Fruit fly (Drosophila melanogaster): Measurements from ENCODE around the gene Skp2.

Skp2 gene

dm6 chr3R:4378363-4379354, 41.2 kb upstream of the Skp2 start, which contains the start of gene Sfxn1-3 (continued):
- peak; percentile 34; the same call in 1 of the 2 replicates for TF ChIP-seq tna (GFP tag; IDR thresholded peaks at IDR 0.05; ENCODE audit: partially characterized antibody)
- peak; percentile 47 for TF ChIP-seq CG3163 (GFP tag; optimal IDR thresholded peaks at IDR 0.05)
- TF ChIP-seq ssp (GFP tag; IDR thresholded peaks at IDR 0.05) = no peak
- TF ChIP-seq tap (tag; optimal IDR thresholded peaks at IDR 0.05) = peak; percentile 0
- TF ChIP-seq org-1 (GFP tag; optimal IDR thresholded peaks at IDR 0.05) = no peak
- peak; percentile 33 for TF ChIP-seq CG7839 (tag; optimal IDR thresholded peaks at IDR 0.05)
- peak; percentile 92 for TF ChIP-seq Jarid2 (GFP tag; optimal IDR thresholded peaks at IDR 0.05)
- TF ChIP-seq az2 (GFP tag; optimal IDR thresholded peaks at IDR 0.05) = peak; percentile 15
- peak; percentile 24; the same call in 1 of the 2 replicates for TF ChIP-seq Ptx1 (GFP tag; IDR thresholded peaks at IDR 0.05)
- peak; percentile 54; the same call in 1 of the 2 replicates for TF ChIP-seq ap (GFP tag; IDR thresholded peaks at IDR 0.05)
- TF ChIP-seq bowl (GFP tag; IDR thresholded peaks at IDR 0.05) = peak; percentile 28; the same call in 1 of the 2 replicates
- no peak for TF ChIP-seq TFAM (GFP tag; optimal IDR thresholded peaks at IDR 0.05)
- TF ChIP-seq ranshi (GFP tag; IDR thresholded peaks at IDR 0.05) = no peak; the same call in 1 of the 2 replicates
- peak; percentile 42 for TF ChIP-seq CG15269 (tag; optimal IDR thresholded peaks at IDR 0.05)
- TF ChIP-seq Med (GFP tag) = peak; percentile 94
- peak; percentile 94 for TF ChIP-seq CG10543 (GFP tag; optimal IDR thresholded peaks at IDR 0.05)
- TF ChIP-seq scrt (GFP tag; optimal IDR thresholded peaks at IDR 0.05) = peak; percentile 72
- no peak for TF ChIP-seq CG11247 (GFP tag; IDR thresholded peaks at IDR 0.05)
- TF ChIP-seq dm (GFP tag; optimal IDR thresholded peaks at IDR 0.05) = peak; percentile 36
- TF ChIP-seq Ets65A (GFP tag) = peak; percentile 78
- TF ChIP-seq CG5953 (GFP tag; IDR thresholded peaks at IDR 0.05) = no peak
- TF ChIP-seq CG2875 (GFP tag; optimal IDR thresholded peaks at IDR 0.05) = no peak
- TF ChIP-seq CG4730 (GFP tag; IDR thresholded peaks at IDR 0.05) = no peak
- TF ChIP-seq dysf (GFP tag; IDR thresholded peaks at IDR 0.05) = 0 out of 3 replicates have a peak, but pooled peaks have one; percentile 20
- peak; percentile 24 for TF ChIP-seq CG8924 (tag; optimal IDR thresholded peaks at IDR 0.05)
- TF ChIP-seq Atf3 (GFP tag; optimal IDR thresholded peaks at IDR 0.05) = peak; percentile 0
- peak; percentile 97 for TF ChIP-seq CG12769 (tag; optimal IDR thresholded peaks at IDR 0.05)
- TF ChIP-seq wor (GFP tag; IDR thresholded peaks at IDR 0.05) = no peak
- peak; percentile 78 for TF ChIP-seq Hmr (GFP tag; optimal IDR thresholded peaks at IDR 0.05)
- no peak for TF ChIP-seq CG33557 (GFP tag; optimal IDR thresholded peaks at IDR 0.05)
- no peak for TF ChIP-seq emc (GFP tag; optimal IDR thresholded peaks at IDR 0.05)
- peak; percentile 72 for TF ChIP-seq sug (tag; optimal IDR thresholded peaks at IDR 0.05)
- peak; percentile 95 for TF ChIP-seq sd (tag; optimal IDR thresholded peaks at IDR 0.05)
- TF ChIP-seq ham (GFP tag; IDR thresholded peaks at IDR 0.05) = no peak
- TF ChIP-seq CG13775 (GFP tag; optimal IDR thresholded peaks at IDR 0.05) = no peak
- TF ChIP-seq Dfd (GFP tag; optimal IDR thresholded peaks at IDR 0.05) = no peak
- TF ChIP-seq CG17385 (GFP tag; optimal IDR thresholded peaks at IDR 0.05) = peak; percentile 60
- peak; percentile 58; the same call in 2 of the 3 replicates for TF ChIP-seq so (GFP tag; IDR thresholded peaks at IDR 0.05)
- TF ChIP-seq CG1792 (GFP tag; optimal IDR thresholded peaks at IDR 0.05) = peak; percentile 49
- TF ChIP-seq CG1602 (GFP tag; optimal IDR thresholded peaks at IDR 0.05) = peak; percentile 16
- TF ChIP-seq cato (GFP tag; optimal IDR thresholded peaks at IDR 0.05; ENCODE audit: borderline replicate concordance) = peak; percentile 5
- peak; percentile 47 for TF ChIP-seq onecut (GFP tag; IDR thresholded peaks at IDR 0.05)
- no peak for TF ChIP-seq CG18764 (GFP tag; optimal IDR thresholded peaks at IDR 0.05)
- TF ChIP-seq CG15601 (tag; optimal IDR thresholded peaks at IDR 0.05) = peak; percentile 40
- peak; percentile 96 for TF ChIP-seq D19B (GFP tag; optimal IDR thresholded peaks at IDR 0.05)
- TF ChIP-seq CG8478 (optimal IDR thresholded peaks at IDR 0.05) = no peak
- peak; percentile 55 for TF ChIP-seq CG2678 (tag; optimal IDR thresholded peaks at IDR 0.05)
- no peak for TF ChIP-seq corto (GFP tag; optimal IDR thresholded peaks at IDR 0.05)
- no peak for TF ChIP-seq cad (GFP tag; optimal IDR thresholded peaks at IDR 0.05)
